Worm (Caenorhabditis elegans): ENCODE measurements around the gene oac-10.

DNA sequence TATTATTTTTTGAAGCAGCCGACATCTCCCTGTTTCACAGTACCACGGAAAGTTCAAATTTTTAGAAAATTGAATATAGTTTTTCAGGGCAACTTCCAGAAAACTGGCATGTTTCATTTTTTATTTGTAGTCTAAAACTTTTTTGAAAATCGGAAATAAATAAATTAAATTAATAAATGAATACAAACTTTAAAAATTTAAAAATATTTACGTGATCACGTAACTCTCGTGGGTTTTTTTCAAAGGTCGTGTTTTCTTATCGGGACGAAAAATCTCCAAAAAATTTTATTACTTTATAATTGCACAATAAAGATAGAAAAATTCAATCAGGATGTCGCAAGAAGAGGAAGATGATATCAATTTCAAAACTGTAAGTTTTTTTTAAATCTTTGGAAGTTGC, 42.0 kb downstream of the oac-10 start, which contains the start of gene F53C3.1:
- TF ChIP-seq jun-1 (tag; optimal IDR thresholded peaks at IDR 0.05), result no peak
- no peak for TF ChIP-seq lin-39 (tag; optimal IDR thresholded peaks at IDR 0.05)
- TF ChIP-seq unc-62 (GFP tag; optimal IDR thresholded peaks at IDR 0.05), result no peak
- no peak for TF ChIP-seq dpl-1 (GFP tag; optimal IDR thresholded peaks at IDR 0.05)
- no peak for TF ChIP-seq fos-1 (tag; optimal IDR thresholded peaks at IDR 0.05)
- no peak for TF ChIP-seq lin-15B (tag; optimal IDR thresholded peaks at IDR 0.05)
- no peak for TF ChIP-seq mep-1 (tag; optimal IDR thresholded peaks at IDR 0.05)

Data from whole organism, L1 larva.